Worm (Caenorhabditis elegans) whole organism, L4 larva: ENCODE measurements around the gene lact-3.

ENCODE experiments used
- F49E8.2 ChIP-seq: sonication (generic microtip); optimal IDR thresholded peaks from 2 replicates; lab custom pipeline; 2016; ENCODE audit warnings: missing compliant biosample characterization, mild to moderate bottlenecking, missing genetic modification characterization, borderline replicate concordance
- nhr-11 ChIP-seq: fragments of 150-350 bp; optimal IDR thresholded peaks from 2 replicates; lab custom pipeline; 2014; ENCODE audit warnings: missing biosample characterization, missing genetic modification characterization
- snpc-4 ChIP-seq: fragments of 150-350 bp; optimal IDR thresholded peaks from 2 replicates; lab custom pipeline; 2014; ENCODE audit warnings: missing biosample characterization, missing genetic modification characterization

DNA sequence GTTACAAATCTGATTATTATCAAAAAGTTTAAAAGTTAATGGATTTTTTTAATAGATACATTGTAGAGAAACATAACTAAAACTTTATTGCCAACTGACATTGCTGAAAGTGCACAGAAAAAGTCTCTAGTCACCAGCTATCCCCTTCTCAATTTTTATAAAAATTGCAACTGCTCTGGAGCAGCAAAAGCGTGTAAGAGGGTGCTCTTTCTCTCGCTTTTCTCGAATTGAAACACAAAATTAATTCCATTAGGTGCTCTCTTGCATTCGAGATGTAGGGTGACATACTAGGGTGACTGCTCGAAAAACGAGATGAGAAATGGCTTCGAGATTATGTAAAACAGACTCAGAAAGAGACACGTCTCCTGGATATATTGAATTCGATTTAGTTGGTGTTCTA is 23.1 kb upstream of the lact-3 start:
- no peak for TF ChIP-seq snpc-4 (tag; lab: Kevin White, UChicago)
- no peak for TF ChIP-seq F49E8.2 (tag; lab: Kevin White, UChicago)
- no peak for TF ChIP-seq nhr-11 (tag; lab: Kevin White, UChicago)
